Fruit fly (Drosophila melanogaster): ENCODE data around the gene CG31673.

CG31673 gene

dm6 chr2L:20787271-20787791, 42.1 kb upstream of the CG31673 start, which contains the start of gene Pomp (continued):
- no peak for TF ChIP-seq CG15479 (GFP tag; optimal IDR thresholded peaks at IDR 0.05)
- peak; percentile 60 for TF ChIP-seq exex (tag; optimal IDR thresholded peaks at IDR 0.05)
- no peak for TF ChIP-seq vnd (GFP tag; IDR thresholded peaks at IDR 0.05; ENCODE audit: partially characterized antibody)
- peak; percentile 81 for TF ChIP-seq CG13287 (GFP tag; IDR thresholded peaks at IDR 0.05; ENCODE audit: partially characterized antibody)
- TF ChIP-seq CG12071 (GFP tag; optimal IDR thresholded peaks at IDR 0.05): peak; percentile 86
- peak; percentile 89 for TF ChIP-seq so (GFP tag; IDR thresholded peaks at IDR 0.05)
- TF ChIP-seq sob (GFP tag; IDR thresholded peaks at IDR 0.05): peak; percentile 94
- peak; percentile 81 for TF ChIP-seq slou (GFP tag; optimal IDR thresholded peaks at IDR 0.05)
- no peak for TF ChIP-seq sc (optimal IDR thresholded peaks at IDR 0.05)
- peak; percentile 35 for TF ChIP-seq sc (GFP tag; optimal IDR thresholded peaks at IDR 0.05)
- TF ChIP-seq ken (GFP tag; IDR thresholded peaks at IDR 0.05): peak; percentile 85
- no peak for TF ChIP-seq CG9876 (GFP tag; optimal IDR thresholded peaks at IDR 0.05)
- TF ChIP-seq CG13123 (GFP tag; optimal IDR thresholded peaks at IDR 0.05): peak; percentile 70
- TF ChIP-seq ci (GFP tag; IDR thresholded peaks at IDR 0.05): peak; percentile 93
- peak; percentile 88 for TF ChIP-seq CG6689 (GFP tag; IDR thresholded peaks at IDR 0.05)
- peak; percentile 68 for TF ChIP-seq Deaf1 (tag; optimal IDR thresholded peaks at IDR 0.05)
- peak; percentile 83 for TF ChIP-seq CG2199 (GFP tag; IDR thresholded peaks at IDR 0.05)
- peak; percentile 58 for TF ChIP-seq nerfin-1 (tag; optimal IDR thresholded peaks at IDR 0.05)
- peak; percentile 68 for TF ChIP-seq onecut (GFP tag; IDR thresholded peaks at IDR 0.05)
- peak; percentile 38 for TF ChIP-seq CG13624 (GFP tag; optimal IDR thresholded peaks at IDR 0.05)
- peak; percentile 61; the same call in 1 of the 3 replicates for TF ChIP-seq CG2889 (GFP tag; IDR thresholded peaks at IDR 0.05)
- peak; percentile 81 for TF ChIP-seq CG11093 (GFP tag; IDR thresholded peaks at IDR 0.05)
- peak; percentile 90 for TF ChIP-seq tgo (GFP tag; IDR thresholded peaks at IDR 0.05)
- no peak for TF ChIP-seq CG11398 (GFP tag; optimal IDR thresholded peaks at IDR 0.05)
- peak; percentile 89 for TF ChIP-seq dmrt99B (tag; optimal IDR thresholded peaks at IDR 0.05)
- TF ChIP-seq br (optimal IDR thresholded peaks at IDR 0.05): no peak
- TF ChIP-seq CG11723 (GFP tag; optimal IDR thresholded peaks at IDR 0.05): peak; percentile 44
- peak; percentile 25 for TF ChIP-seq Dad (GFP tag; optimal IDR thresholded peaks at IDR 0.05)
- TF ChIP-seq CG18011 (GFP tag; optimal IDR thresholded peaks at IDR 0.05): peak; percentile 61
- TF ChIP-seq CG8359 (GFP tag; optimal IDR thresholded peaks at IDR 0.05; ENCODE audit: borderline replicate concordance): peak; percentile 49
- TF ChIP-seq zf30C (GFP tag; optimal IDR thresholded peaks at IDR 0.05): peak; percentile 0
- no peak for TF ChIP-seq fd102C (GFP tag; optimal IDR thresholded peaks at IDR 0.05)
- no peak for TF ChIP-seq D (optimal IDR thresholded peaks at IDR 0.05)
- peak; percentile 73 for TF ChIP-seq D (GFP tag; optimal IDR thresholded peaks at IDR 0.05)
- peak; percentile 78 for TF ChIP-seq CG4820 (GFP tag; optimal IDR thresholded peaks at IDR 0.05)
- TF ChIP-seq CG6175 (GFP tag; IDR thresholded peaks at IDR 0.05): peak; percentile 83
- TF ChIP-seq ro (GFP tag; IDR thresholded peaks at IDR 0.05): peak; percentile 66
- peak; percentile 38 for TF ChIP-seq Atf-2 (GFP tag; optimal IDR thresholded peaks at IDR 0.05)
- TF ChIP-seq CG6254 (GFP tag; optimal IDR thresholded peaks at IDR 0.05): peak; percentile 68
- TF ChIP-seq al (GFP tag; IDR thresholded peaks at IDR 0.05): peak; percentile 78
- peak in 1 of 2 experiments; percentile 26 for TF ChIP-seq crp (GFP tag; optimal IDR thresholded peaks at IDR 0.05)
- no peak for TF ChIP-seq Hr39 (optimal IDR thresholded peaks at IDR 0.05)
- TF ChIP-seq Blimp-1 (GFP tag; optimal IDR thresholded peaks at IDR 0.05): peak; percentile 84
- TF ChIP-seq MTF-1 (GFP tag; optimal IDR thresholded peaks at IDR 0.05; ENCODE audit: borderline replicate concordance): peak; percentile 75
- TF ChIP-seq eve (GFP tag; optimal IDR thresholded peaks at IDR 0.05): no peak
- peak; percentile 84 for TF ChIP-seq CG8388 (GFP tag; optimal IDR thresholded peaks at IDR 0.05)
- no peak for TF ChIP-seq yki (optimal IDR thresholded peaks at IDR 0.05)
- TF ChIP-seq CG8944 (GFP tag; optimal IDR thresholded peaks at IDR 0.05): peak; percentile 52
- peak; percentile 74 for TF ChIP-seq org-1 (GFP tag; optimal IDR thresholded peaks at IDR 0.05)
- TF ChIP-seq tio (GFP tag; optimal IDR thresholded peaks at IDR 0.05): peak; percentile 75
- TF ChIP-seq Trl (optimal IDR thresholded peaks at IDR 0.05): no peak
- TF ChIP-seq Trl (GFP tag; optimal IDR thresholded peaks at IDR 0.05): peak; percentile 67

Data from whole organism, embryonic.